Fruit fly (Drosophila melanogaster) ovary, adult (tissue): ENCODE measurements around the gene CG10222.
A peak's percentile ranks its signal among the peaks of the same experiment; 100 is the strongest.

Experiments used
- CG17801 ChIP-seq: fragments of 200-800 bp; optimal IDR thresholded peaks from 2 replicates; lab custom pipeline; 2019; ENCODE audit warnings: missing biosample characterization, mild to moderate bottlenecking, missing genetic modification characterization, moderate library complexity; ENCODE audit not compliant: partially characterized antibody

The CG10222 gene

dm6 chr3L:13412200-13412885, at the start of gene CG10222, which contains the start of gene flr:
Gene CG10222, minus strand, starts transcription at chr3L:13412453.
Gene flr, plus strand, starts transcription at chr3L:13412843.
- TF ChIP-seq CG17801 (GFP tag; lab: Kevin White, UChicago), result no peak

DNA sequence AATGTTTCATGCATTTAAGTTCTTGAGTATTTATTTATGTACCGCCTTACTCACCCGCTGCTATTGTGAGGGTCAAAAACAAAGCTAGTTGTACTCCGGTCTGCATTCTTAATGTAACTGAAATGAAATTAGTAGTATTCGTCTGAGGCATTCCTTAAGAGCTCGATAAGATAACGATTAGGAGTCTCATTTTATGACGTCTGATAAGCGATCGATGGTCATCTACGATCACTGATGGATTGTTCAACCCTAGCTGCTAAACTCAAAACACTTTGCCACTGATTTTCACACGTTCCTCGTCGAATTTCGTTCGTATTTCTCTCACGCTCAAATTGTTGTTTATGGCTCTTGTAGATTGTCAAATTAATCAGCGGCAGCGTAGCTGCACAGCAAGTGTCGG, 44.9 kb upstream of the CG10222 start, which contains the start of gene CG10116:
CG10116 (minus strand) TSS at position 106 of the 400 bp plus-strand sequence.
- TF ChIP-seq CG17801 (GFP tag; lab: Kevin White, UChicago), result no peak

DNA sequence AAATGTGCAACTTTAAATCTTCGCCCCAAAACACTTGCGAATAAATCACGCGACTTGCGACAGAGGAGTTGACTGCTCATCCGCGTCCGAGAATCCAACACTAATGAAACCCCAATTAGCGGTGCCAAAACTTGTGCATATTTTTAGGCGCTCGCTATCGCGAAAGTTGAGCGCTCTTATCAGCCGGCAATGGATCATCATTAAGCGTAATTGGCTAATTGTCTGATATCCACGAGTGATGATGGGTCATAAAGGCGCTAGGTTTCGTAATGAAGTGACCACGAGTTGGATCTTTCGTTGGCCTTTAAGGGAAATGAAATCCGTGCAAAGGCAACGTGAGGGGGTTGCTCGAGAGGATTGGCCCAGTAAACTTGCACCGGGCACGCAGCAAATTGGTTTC, 42.5 kb upstream of the CG10222 start:
- peak; percentile 2 for TF ChIP-seq CG17801 (GFP tag; lab: Kevin White, UChicago)

- TF ChIP-seq CG17801 (GFP tag; lab: Kevin White, UChicago), result no peak
Observed at dm6 chr3L:13452281-13452680, 40.0 kb upstream of the CG10222 start.

DNA sequence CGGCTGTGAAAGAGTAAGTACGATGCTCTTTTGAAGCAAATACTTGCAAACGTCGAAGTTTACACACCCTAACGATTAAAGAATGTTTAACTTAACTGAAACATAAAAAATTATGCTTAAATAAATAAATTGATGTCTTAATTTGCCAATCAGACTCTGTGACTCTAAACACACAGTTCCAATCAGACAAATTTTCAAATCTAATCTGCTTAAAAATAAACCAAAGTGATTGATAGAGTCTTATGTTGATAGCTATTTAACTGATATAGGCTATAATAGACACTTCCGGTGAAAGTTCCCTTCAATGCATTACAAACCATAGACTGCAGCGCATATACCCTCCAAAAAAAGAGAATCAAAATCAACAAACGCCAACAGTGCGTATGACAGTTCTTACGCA, 39.3 kb upstream of the CG10222 start:
- no peak for TF ChIP-seq CG17801 (GFP tag; lab: Kevin White, UChicago)

dm6 chr3L:13450177-13450793, 38.0 kb upstream of the CG10222 start, which contains the start of the genes JMJD7 and CG10738:
Gene JMJD7, minus strand, starts transcription at chr3L:13450283.
Gene CG10738, plus strand, starts transcription at chr3L:13450770.
- TF ChIP-seq CG17801 (GFP tag; lab: Kevin White, UChicago), result peak; percentile 69

dm6 chr3L:13442400-13442799, 30.1 kb upstream of the CG10222 start, which contains the start of gene cmb:
Gene cmb, plus strand, starts transcription at chr3L:13442594.
- peak; percentile 93 for TF ChIP-seq CG17801 (GFP tag; lab: Kevin White, UChicago)

- no peak for TF ChIP-seq CG17801 (GFP tag; lab: Kevin White, UChicago)
Observed at dm6 chr3L:13440370-13440960, 28.2 kb upstream of the CG10222 start, which contains the start of the genes CG10140 and CG14109. Gene CG10140, minus strand, starts transcription at chr3L:13440470. Gene CG14109, plus strand, starts transcription at chr3L:13440910.

dm6 chr3L:13437654-13438053, 25.4 kb upstream of the CG10222 start, which contains the start of gene CG10725:
Gene CG10725, plus strand, starts transcription at chr3L:13437954.
- TF ChIP-seq CG17801 (GFP tag; lab: Kevin White, UChicago), result no peak

DNA sequence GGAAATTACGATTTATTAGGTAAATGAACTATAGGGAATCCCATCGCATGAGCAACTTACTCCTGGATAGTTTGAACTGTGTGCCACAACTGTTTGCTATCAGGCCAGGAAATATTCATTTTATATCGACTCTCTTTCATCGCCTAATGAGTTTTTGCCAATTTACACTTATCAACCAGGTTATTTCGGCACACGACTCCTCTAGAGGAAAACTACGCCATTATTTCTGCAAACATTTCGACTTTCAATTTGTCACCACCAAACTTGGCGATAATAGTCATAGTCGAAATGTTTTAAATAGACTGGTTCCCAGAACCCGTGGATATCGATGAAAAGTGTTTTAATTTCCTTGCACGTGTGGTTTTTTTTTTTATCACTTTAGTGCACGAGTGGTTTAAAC, 24.8 kb upstream of the CG10222 start, which contains the start of gene CG10154:
CG10154 (minus strand) TSS at position 101 of the 400 bp plus-strand sequence.
- no peak for TF ChIP-seq CG17801 (GFP tag; lab: Kevin White, UChicago)

dm6 chr3L:13435170-13435727, 23.0 kb upstream of the CG10222 start, which contains the start of gene CG10713:
Gene CG10713, minus strand, starts transcription at chr3L:13435229.
- TF ChIP-seq CG17801 (GFP tag; lab: Kevin White, UChicago), result no peak

DNA sequence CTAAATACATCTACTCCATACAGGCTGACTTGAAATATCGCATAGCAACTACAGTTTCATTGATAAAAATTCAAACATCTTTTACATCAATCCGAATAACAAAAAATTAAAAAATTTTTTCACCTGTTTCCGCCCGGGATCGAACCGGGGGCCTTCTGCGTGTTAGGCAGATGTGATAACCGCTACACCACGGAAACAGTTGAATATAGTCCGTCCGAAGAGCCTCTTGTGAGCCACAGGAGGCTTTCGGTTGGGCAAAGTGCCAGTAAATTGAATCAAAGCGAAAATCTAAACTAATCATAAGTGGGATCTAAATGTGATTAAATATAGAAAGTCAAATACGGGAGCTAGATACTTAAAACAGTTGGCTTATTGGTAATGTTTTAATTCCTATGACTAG, 21.3 kb upstream of the CG10222 start:
- no peak for TF ChIP-seq CG17801 (GFP tag; lab: Kevin White, UChicago)

DNA sequence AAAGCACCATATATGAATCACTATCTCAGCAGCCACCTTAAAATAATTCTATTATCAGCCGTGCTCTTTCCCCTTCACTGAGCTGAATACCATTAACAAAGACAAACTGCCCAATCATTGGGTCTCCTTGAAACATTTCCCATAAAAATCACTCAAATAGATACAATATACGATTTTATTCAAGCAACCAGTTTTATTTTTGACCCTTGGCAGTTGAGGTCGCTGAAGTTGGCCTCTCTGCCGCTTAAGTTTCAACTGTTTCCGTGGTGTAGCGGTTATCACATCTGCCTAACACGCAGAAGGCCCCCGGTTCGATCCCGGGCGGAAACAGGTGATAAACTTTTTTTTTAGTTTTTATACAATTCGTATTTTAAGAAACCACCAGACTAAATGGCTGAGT, 20.5 kb upstream of the CG10222 start:
- TF ChIP-seq CG17801 (GFP tag; lab: Kevin White, UChicago), result no peak

DNA sequence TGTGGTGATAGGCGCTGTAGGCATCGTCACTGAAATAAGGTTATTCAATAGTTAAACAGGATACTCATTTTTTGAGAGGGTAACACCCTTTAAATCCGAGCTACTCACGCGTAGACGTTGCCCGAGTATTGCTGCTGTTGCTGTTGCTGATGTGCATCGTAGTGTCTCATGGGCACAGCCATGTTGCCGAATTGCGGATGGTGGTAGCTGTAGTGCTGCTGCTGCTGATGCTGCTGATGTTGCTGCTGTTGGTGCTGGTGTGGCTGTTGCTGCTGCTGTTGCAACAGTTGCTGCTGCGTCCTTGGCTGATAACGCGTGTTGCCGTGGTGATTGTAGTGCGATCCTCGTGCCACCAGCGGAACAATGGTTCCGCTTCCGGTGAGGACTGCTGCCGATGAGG, 17.9 kb upstream of the CG10222 start:
- no peak for TF ChIP-seq CG17801 (GFP tag; lab: Kevin White, UChicago)

DNA sequence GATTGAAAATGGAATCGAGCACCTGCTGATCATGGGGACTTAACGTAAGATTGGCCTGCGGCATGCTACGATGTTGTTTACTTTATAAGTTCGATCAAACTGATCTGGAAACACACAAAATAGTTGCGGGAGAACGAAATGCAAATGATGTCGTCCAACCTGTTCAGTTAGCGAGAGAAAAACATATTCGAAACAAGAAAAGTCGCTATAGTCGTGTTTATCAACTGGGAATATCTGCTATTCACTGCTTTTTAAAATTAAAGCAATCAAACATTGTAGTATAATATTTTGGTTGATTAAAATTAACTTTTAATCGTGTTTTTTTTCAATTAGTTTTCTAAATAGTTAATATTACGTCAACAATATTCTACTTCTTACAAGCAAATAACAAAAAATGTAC, 14.3 kb upstream of the CG10222 start, which contains the start of gene CG14105:
CG14105 (minus strand) TSS at position 101 of the 400 bp plus-strand sequence.
- no peak for TF ChIP-seq CG17801 (GFP tag; lab: Kevin White, UChicago)
